Fruit fly (Drosophila melanogaster): ENCODE data around the gene CG6138.

Gene CG6138

DNA sequence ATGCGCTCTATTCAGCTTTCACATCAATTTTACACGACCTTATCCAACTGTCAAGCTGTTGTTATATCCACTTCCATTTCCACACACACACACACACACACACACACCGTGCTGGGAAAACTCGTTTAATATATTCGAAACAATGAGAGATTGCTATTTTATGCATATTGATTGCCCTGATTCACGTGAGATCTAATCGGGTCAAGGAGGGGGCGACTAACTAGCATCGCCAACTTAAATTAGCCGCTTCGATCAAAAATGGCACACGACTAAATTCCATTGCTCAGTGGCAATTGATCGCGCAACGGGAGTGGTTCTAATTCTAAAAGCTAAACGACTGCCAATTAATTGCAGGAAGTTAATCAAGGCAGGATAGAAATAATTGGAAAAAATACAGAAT, 33.0 kb upstream of the CG6138 start, which contains the start of gene CG18302:
Gene CG18302 (plus strand): TSS at position 301 of the 400 bp plus-strand sequence.
- TF ChIP-seq fd85E (GFP tag; optimal IDR thresholded peaks at IDR 0.05) (no peak), Gug (GFP tag; IDR thresholded peaks at IDR 0.05) (no peak), esn (GFP tag; optimal IDR thresholded peaks at IDR 0.05) (no peak), ss (GFP tag; optimal IDR thresholded peaks at IDR 0.05) (no peak), acj6 (GFP tag; optimal IDR thresholded peaks at IDR 0.05) (no peak), topi (GFP tag; optimal IDR thresholded peaks at IDR 0.05) (no peak), CG31627 (GFP tag; optimal IDR thresholded peaks at IDR 0.05) (no peak), dac (GFP tag; optimal IDR thresholded peaks at IDR 0.05) (no peak), CG6792 (GFP tag; optimal IDR thresholded peaks at IDR 0.05) (no peak), Met (GFP tag; optimal IDR thresholded peaks at IDR 0.05) (no peak), Eip78C (GFP tag) (no peak), salr (GFP tag; optimal IDR thresholded peaks at IDR 0.05) (no peak), CG8632 (GFP tag; optimal IDR thresholded peaks at IDR 0.05) (no peak)

DNA sequence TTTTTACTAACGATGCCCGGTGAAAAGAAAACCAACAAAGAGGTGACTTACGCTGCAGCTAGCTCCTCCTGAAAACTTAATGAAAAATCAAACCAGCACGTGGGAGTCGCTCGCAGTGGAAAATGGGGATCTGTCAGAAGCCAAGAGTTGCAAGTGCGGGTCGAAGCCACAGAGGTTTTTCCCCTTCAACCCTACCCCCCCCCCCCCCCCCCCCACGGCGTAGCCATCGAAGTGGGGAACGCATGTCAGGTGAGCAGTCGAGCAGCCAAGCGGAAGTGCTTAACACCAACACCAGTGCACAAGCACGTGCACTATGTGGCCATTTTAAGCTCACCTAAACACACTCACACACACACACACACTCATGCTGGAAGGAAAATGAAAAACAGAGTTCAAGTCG, 27.7 kb upstream of the CG6138 start:
- TF ChIP-seq Smox (GFP tag; optimal IDR thresholded peaks at IDR 0.05) (no peak), Eip75B (GFP tag; optimal IDR thresholded peaks at IDR 0.05) (no peak), vri (GFP tag; optimal IDR thresholded peaks at IDR 0.05) (no peak), Eip78C (GFP tag) (no peak), spab (GFP tag; optimal IDR thresholded peaks at IDR 0.05) (no peak), dac (GFP tag; optimal IDR thresholded peaks at IDR 0.05) (no peak)

DNA sequence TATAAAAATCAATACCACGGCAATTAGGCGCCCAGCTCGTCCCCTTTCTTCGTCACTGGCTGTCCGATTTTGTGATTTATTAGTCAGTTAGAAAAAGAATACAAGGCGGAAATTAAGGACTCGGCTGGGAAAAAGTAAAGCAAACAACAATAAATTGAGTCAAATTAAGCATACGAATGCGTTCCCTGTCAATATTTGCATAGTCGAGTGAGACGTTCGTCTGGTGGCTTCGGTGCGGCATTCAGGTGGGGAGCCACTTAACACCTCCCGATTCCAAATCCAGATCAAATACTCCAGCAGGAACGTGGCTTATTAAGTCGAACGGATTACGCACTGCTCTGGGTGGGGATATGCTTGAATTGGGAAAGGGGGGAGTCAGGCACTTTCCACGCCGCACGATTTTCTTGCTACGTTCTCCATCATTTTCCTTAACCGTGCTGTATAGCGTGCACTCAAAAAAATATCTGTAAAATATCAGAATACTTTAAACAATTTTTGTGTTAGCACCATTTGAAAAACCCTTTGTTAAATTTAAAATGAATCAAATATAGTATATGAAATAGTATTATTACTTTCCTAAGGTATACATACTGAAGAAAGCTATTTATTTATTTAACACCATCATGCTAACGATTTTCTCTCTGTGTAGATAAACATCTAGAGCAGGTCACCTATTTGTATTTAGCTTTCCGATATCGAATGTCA, 23.9 kb upstream of the CG6138 start:
- TF ChIP-seq Hr4 (GFP tag; optimal IDR thresholded peaks at IDR 0.05): peak; percentile 4
- TF ChIP-seq dsx (GFP tag; optimal IDR thresholded peaks at IDR 0.05; ENCODE audit: poor library complexity, severe bottlenecking): no peak
- peak; percentile 22; the same call in 1 of the 2 replicates for TF ChIP-seq CG15336 (GFP tag; IDR thresholded peaks at IDR 0.05)
- no peak for TF ChIP-seq CG8319 (GFP tag; optimal IDR thresholded peaks at IDR 0.05)
- TF ChIP-seq CG9139 (GFP tag; optimal IDR thresholded peaks at IDR 0.05): no peak
- 0 out of 3 replicates have a peak, but pooled peaks have one; percentile 30 for TF ChIP-seq CG8119 (GFP tag; IDR thresholded peaks at IDR 0.05)
- TF ChIP-seq Met (GFP tag; optimal IDR thresholded peaks at IDR 0.05): no peak
- no peak for TF ChIP-seq Ets21C (GFP tag; optimal IDR thresholded peaks at IDR 0.05)
- TF ChIP-seq OdsH (GFP tag; optimal IDR thresholded peaks at IDR 0.05): peak; percentile 8
- peak; percentile 42 for TF ChIP-seq fkh (GFP tag; optimal IDR thresholded peaks at IDR 0.05)
- TF ChIP-seq CG32006 (GFP tag; optimal IDR thresholded peaks at IDR 0.05): peak; percentile 10
- TF ChIP-seq CG11294 (GFP tag; IDR thresholded peaks at IDR 0.05): no peak

DNA sequence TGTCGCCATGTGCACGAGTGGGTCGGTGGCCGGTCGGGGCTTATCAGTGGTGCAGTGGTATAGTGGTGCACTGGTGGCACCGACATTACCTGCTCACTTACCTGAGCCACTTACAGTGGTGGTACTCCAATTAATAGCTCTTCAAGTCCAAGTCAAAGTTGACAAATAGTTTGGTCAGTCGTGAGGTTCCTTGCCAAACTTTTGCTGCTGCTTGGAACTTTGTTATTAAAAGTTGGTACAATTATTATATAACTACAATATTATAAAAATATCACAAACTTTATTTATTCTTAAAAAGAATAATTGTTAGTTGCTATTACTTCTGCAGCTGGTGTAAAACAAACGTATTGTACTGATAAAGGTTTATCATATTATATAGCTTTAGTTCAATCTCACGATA, 23.1 kb upstream of the CG6138 start:
- no peak for TF ChIP-seq fkh (GFP tag; optimal IDR thresholded peaks at IDR 0.05)
- no peak for TF ChIP-seq CG4318 (GFP tag; optimal IDR thresholded peaks at IDR 0.05)
- TF ChIP-seq CG11902 (GFP tag; optimal IDR thresholded peaks at IDR 0.05): no peak
- no peak for TF ChIP-seq CG1621 (tag; optimal IDR thresholded peaks at IDR 0.05)
- TF ChIP-seq topi (GFP tag; optimal IDR thresholded peaks at IDR 0.05): no peak
- peak; percentile 11 for TF ChIP-seq svp (GFP tag)
- TF ChIP-seq CG10669 (GFP tag; optimal IDR thresholded peaks at IDR 0.05): no peak
- no peak for TF ChIP-seq CG10631 (GFP tag; optimal IDR thresholded peaks at IDR 0.05)
- TF ChIP-seq dsx (GFP tag; optimal IDR thresholded peaks at IDR 0.05; ENCODE audit: poor library complexity, severe bottlenecking): no peak
- TF ChIP-seq lz (GFP tag; optimal IDR thresholded peaks at IDR 0.05): no peak
- no peak for TF ChIP-seq net (GFP tag; optimal IDR thresholded peaks at IDR 0.05)
- TF ChIP-seq vri (GFP tag; optimal IDR thresholded peaks at IDR 0.05): no peak
- no peak for TF ChIP-seq CG6808 (GFP tag; optimal IDR thresholded peaks at IDR 0.05)
- no peak for TF ChIP-seq Hr39 (GFP tag; optimal IDR thresholded peaks at IDR 0.05)
- TF ChIP-seq Eip75B (GFP tag; optimal IDR thresholded peaks at IDR 0.05): no peak
- 0 out of 3 replicates have a peak, but pooled peaks have one; percentile 11 for TF ChIP-seq CG6163 (GFP tag; IDR thresholded peaks at IDR 0.05)
- no peak for TF ChIP-seq Hr38 (GFP tag; optimal IDR thresholded peaks at IDR 0.05)
- no peak for TF ChIP-seq pdm3 (GFP tag; optimal IDR thresholded peaks at IDR 0.05)
- TF ChIP-seq Eip78C (GFP tag): peak; percentile 15
